Worm (Caenorhabditis elegans): Measurements from ENCODE around the gene str-73.

DNA sequence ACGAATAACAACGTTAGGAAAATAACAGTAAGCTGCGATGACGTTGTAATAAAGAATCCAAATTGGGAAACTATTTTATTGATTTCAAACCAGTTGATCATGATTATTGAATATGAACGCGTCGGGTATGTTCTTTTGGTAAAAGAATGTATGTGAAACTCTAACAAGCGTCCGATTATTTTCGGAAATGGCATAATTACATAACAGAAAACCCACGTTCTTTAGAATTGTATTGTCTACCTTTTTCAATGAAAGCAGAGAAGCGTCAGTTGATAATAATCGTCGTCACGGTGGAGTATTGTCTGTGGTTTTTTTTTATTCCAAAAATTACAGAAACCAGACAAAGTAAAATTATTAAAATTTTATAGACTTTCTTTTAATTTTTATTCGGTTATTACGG lies 25.0 kb downstream of the str-73 start, which contains the start of gene str-14:
- no peak for TF ChIP-seq tbx-7 (tag; optimal IDR thresholded peaks at IDR 0.05)
- no peak for TF ChIP-seq elt-2 (tag; optimal IDR thresholded peaks at IDR 0.05)
- no peak for TF ChIP-seq ama-1 (optimal IDR thresholded peaks at IDR 0.05)
- TF ChIP-seq pha-4 (tag; optimal IDR thresholded peaks at IDR 0.05) = no peak
- no peak for TF ChIP-seq pax-1 (tag; optimal IDR thresholded peaks at IDR 0.05)
- TF ChIP-seq ceh-9 (tag; optimal IDR thresholded peaks at IDR 0.05) = no peak

All from whole organism, late embryonic.